Worm (Caenorhabditis elegans): ENCODE measurements around the gene B0244.17.

The B0244.17 gene

ce11 chrIII:5734905-5735304 lies 1.9 kb downstream of the B0244.17 start, which contains the start of gene B0244.10:
TSS of gene B0244.10 (plus strand) at chrIII:5735158.
- TF ChIP-seq lin-13 (tag; optimal IDR thresholded peaks at IDR 0.05) (no peak), blmp-1 (tag; optimal IDR thresholded peaks at IDR 0.05) (no peak), nhr-76 (tag; optimal IDR thresholded peaks at IDR 0.05) (no peak), drap-1 (GFP tag; optimal IDR thresholded peaks at IDR 0.05) (no peak), mls-2 (tag; optimal IDR thresholded peaks at IDR 0.05) (no peak), elt-1 (tag; optimal IDR thresholded peaks at IDR 0.05; ENCODE audit: borderline replicate concordance, insufficient read depth) (no peak)

DNA sequence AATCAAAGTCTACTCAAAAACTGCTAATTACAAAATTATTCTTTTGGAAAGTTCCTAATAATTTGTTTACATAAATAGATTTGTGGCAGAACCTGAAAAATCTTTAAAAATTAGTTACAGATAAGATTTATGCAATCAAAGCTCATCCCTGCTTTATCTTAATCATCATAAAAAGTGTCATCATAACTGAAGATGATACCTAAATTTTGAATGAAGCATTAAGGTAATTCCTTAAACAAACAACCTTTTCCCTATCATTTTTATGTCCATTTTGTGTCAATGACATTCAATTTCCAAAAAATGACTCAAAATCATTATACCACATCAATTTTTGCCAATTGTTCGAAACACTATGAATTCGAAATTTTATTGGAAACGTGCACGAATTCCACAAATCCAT lies 4.7 kb downstream of the B0244.17 start, which contains the start of gene B0244.6:
Gene B0244.6 (plus strand): TSS at position 301 of the 400 bp plus-strand sequence.
- TF ChIP-seq hlh-1 (tag; optimal IDR thresholded peaks at IDR 0.05) = no peak
- no peak for TF ChIP-seq mls-2 (tag; optimal IDR thresholded peaks at IDR 0.05)
- TF ChIP-seq flh-1 (GFP tag; optimal IDR thresholded peaks at IDR 0.05) = no peak
- no peak for TF ChIP-seq unc-120 (tag; optimal IDR thresholded peaks at IDR 0.05; ENCODE audit: poor library complexity, severe bottlenecking)
- no peak for TF ChIP-seq mab-5 (tag; optimal IDR thresholded peaks at IDR 0.05)
- TF ChIP-seq ceh-43 (GFP tag; optimal IDR thresholded peaks at IDR 0.05) = no peak
- no peak for TF ChIP-seq tbx-8 (GFP tag; optimal IDR thresholded peaks at IDR 0.05)
- no peak for TF ChIP-seq nhr-76 (tag; optimal IDR thresholded peaks at IDR 0.05)

- TF ChIP-seq elt-1 (tag; optimal IDR thresholded peaks at IDR 0.05; ENCODE audit: borderline replicate concordance, insufficient read depth) (no peak), lin-32 (GFP tag; optimal IDR thresholded peaks at IDR 0.05) (no peak), ham-2 (GFP tag; optimal IDR thresholded peaks at IDR 0.05) (no peak), cnd-1 (tag; optimal IDR thresholded peaks at IDR 0.05) (no peak), ztf-11 (tag; optimal IDR thresholded peaks at IDR 0.05) (no peak)
Measured at ce11 chrIII:5740666-5741065, 7.6 kb downstream of the B0244.17 start, which contains the start of gene B0244.16. TSS of gene B0244.16 (plus strand) at chrIII:5740966.

- TF ChIP-seq lin-13 (tag; optimal IDR thresholded peaks at IDR 0.05) (no peak), mep-1 (tag; optimal IDR thresholded peaks at IDR 0.05) (no peak), cnd-1 (tag; optimal IDR thresholded peaks at IDR 0.05) (no peak), ceh-83 (GFP tag; optimal IDR thresholded peaks at IDR 0.05) (no peak)
Measured at ce11 chrIII:5743084-5743483, 10.1 kb downstream of the B0244.17 start, which contains the start of gene B0244.15. TSS of gene B0244.15 (plus strand) at chrIII:5743384.

DNA sequence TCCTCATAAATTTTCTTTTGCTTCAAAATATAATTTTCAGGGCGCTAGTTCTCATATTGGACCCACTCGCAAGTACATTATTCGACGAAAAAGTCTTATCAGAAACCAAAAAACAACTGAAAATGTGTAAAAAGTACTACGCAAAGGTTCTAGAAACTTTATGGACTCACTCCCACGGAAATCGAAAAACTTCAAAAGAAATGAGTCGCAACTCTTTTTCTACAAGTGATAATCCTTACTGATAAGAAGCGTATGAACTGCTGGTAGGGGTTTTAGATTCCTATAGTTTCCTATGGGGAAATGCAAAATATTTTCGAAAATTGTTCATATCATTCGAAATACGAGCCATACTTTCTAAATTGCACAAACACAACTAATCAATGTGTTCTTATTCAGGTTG lies 11.6 kb downstream of the B0244.17 start, which contains the start of gene B0244.5:
Gene B0244.5 (plus strand): TSS at position 301 of the 400 bp plus-strand sequence.
- TF ChIP-seq cnd-1 (tag; optimal IDR thresholded peaks at IDR 0.05) (no peak), mls-2 (tag; optimal IDR thresholded peaks at IDR 0.05) (no peak), hlh-1 (tag; optimal IDR thresholded peaks at IDR 0.05) (no peak), ceh-83 (GFP tag; optimal IDR thresholded peaks at IDR 0.05) (no peak), snpc-4 (tag; optimal IDR thresholded peaks at IDR 0.05) (no peak), sem-2 (GFP tag; optimal IDR thresholded peaks at IDR 0.05) (no peak), flh-1 (GFP tag; optimal IDR thresholded peaks at IDR 0.05) (no peak), nhr-28 (tag; optimal IDR thresholded peaks at IDR 0.05) (no peak), nhr-12 (tag; optimal IDR thresholded peaks at IDR 0.05) (no peak), ceh-39 (tag; optimal IDR thresholded peaks at IDR 0.05) (no peak), sptf-1 (tag; optimal IDR thresholded peaks at IDR 0.05) (no peak), unc-62 (GFP tag; optimal IDR thresholded peaks at IDR 0.05) (no peak), ceh-43 (GFP tag; optimal IDR thresholded peaks at IDR 0.05) (no peak)

DNA sequence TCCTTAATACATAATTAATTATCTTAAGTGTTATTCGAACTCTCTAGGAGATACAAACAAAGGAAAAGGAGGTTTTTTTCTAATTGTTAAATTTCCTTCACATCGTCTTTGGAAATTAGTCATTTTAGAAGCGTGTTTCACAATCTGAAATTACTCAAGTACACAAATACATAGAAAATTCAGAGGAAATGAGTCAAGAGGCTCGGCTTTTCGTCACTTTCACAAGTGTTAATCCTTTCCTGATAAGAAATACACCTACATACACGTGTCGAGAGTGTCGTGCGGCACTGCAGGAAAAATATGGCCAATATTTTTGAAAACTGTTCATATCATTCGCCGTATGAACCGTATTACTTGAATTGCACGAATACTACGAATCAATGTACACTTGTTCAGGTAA lies 14.2 kb downstream of the B0244.17 start, which contains the start of gene B0244.4:
Gene B0244.4 (plus strand): TSS at position 301 of the 400 bp plus-strand sequence.
- no peak for TF ChIP-seq nhr-12 (tag; optimal IDR thresholded peaks at IDR 0.05)
- no peak for TF ChIP-seq lsy-2 (tag; optimal IDR thresholded peaks at IDR 0.05)
- no peak for TF ChIP-seq lin-13 (tag; optimal IDR thresholded peaks at IDR 0.05)
- no peak for TF ChIP-seq lin-32 (GFP tag; optimal IDR thresholded peaks at IDR 0.05)
- TF ChIP-seq ztf-11 (tag; optimal IDR thresholded peaks at IDR 0.05) = no peak
- TF ChIP-seq unc-62 (GFP tag; optimal IDR thresholded peaks at IDR 0.05) = no peak
- TF ChIP-seq blmp-1 (tag; optimal IDR thresholded peaks at IDR 0.05) = no peak
- no peak for TF ChIP-seq mep-1 (tag; optimal IDR thresholded peaks at IDR 0.05)

DNA sequence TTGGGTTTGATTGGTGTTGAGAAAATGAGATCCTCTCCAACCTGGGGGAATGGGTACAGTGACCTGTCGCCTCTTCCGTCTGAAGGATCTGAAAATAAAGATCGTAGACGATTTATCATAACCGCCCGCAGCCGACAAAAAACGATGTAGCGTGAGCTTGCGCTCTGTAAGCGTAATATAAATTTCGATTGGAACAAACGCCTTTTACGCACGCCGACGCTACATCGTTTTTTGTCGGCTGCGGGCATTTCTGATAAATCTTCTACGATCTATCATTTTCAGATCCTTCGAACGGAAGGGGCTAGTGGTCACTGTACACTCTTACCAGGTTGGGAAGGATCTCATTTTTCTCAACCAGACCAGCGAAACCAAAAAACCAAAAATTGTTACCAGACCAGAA lies 15.3 kb downstream of the B0244.17 start:
- no peak for TF ChIP-seq zip-8 (tag; optimal IDR thresholded peaks at IDR 0.05)
- no peak for TF ChIP-seq hlh-1 (tag; optimal IDR thresholded peaks at IDR 0.05)
- TF ChIP-seq ceh-43 (GFP tag; optimal IDR thresholded peaks at IDR 0.05) = no peak
- TF ChIP-seq ces-1 (GFP tag; optimal IDR thresholded peaks at IDR 0.05) = no peak

Data from whole organism, mixed stage, embryonic.